Worm (Caenorhabditis elegans): ENCODE measurements around the gene nhr-128.
"Not testable (repeated sequence)": the region's sequence is repeated elsewhere in the genome, so short reads cannot be mapped to it uniquely, and the experiment has no call there.

nhr-128 gene

DNA sequence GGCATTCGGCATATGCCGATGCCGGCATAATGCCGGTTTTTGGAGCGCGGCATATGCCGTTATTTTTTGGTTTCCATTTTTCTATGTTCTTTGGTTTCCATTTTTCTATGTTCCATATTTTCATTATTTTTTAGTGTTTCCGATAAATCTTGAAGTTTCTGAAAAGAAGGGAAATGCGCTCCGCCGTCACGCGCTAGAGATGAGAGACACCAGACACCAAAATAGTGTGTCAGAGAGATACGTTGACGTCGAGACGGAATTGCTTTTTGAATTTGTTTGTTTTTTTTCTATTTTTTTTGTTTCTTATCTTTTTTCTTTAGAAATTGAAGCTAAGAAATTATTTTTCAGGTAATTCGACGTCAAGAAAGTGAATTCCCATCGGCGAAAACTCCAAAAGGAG lies 33.3 kb downstream of the nhr-128 start, which contains the start of gene F41B5.1:
Gene F41B5.1 (plus strand): TSS at position 343 of the 400 bp plus-strand sequence.
- TF ChIP-seq hmbx-1 (tag; optimal IDR thresholded peaks at IDR 0.05); pes-1 (GFP tag; IDR thresholded peaks at IDR 0.05); flt-1 (GFP tag; IDR thresholded peaks at IDR 0.05): not testable (repeated sequence)

DNA sequence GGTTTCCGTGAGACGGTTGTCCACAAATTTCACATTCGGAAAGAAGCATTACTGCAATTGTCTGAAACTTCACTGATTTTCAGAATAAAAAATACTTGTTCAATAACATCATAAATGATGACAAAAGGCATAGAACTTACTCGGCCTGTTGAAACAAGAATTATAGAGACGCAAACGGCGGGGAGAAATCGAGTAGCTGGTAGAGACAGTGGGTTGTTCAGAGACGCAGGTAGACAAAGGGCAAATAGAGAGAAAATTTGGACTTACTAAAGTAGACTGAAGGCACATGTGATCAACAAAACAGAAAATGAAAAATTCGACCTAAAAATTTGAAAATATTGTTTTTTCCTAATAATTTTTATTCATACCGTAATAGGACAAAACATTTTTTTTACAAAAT lies 37.9 kb downstream of the nhr-128 start, which contains the start of gene nhr-182:
Gene nhr-182 (minus strand): TSS at position 178 of the 400 bp plus-strand sequence.
- no peak for TF ChIP-seq hnd-1 (tag; optimal IDR thresholded peaks at IDR 0.05)
- TF ChIP-seq scrt-1 (GFP tag; IDR thresholded peaks at IDR 0.05) = no peak
- TF ChIP-seq F13C5.2 (tag; optimal IDR thresholded peaks at IDR 0.05) = no peak
- no peak for TF ChIP-seq B0310.2 (tag; optimal IDR thresholded peaks at IDR 0.05)
- no peak for TF ChIP-seq flt-1 (GFP tag; IDR thresholded peaks at IDR 0.05)
- no peak for TF ChIP-seq aly-1 (tag; optimal IDR thresholded peaks at IDR 0.05)

- TF ChIP-seq tra-4 (tag; optimal IDR thresholded peaks at IDR 0.05) (no peak), scrt-1 (GFP tag; IDR thresholded peaks at IDR 0.05) (no peak), pes-1 (GFP tag; IDR thresholded peaks at IDR 0.05) (no peak), ceh-36 (tag; optimal IDR thresholded peaks at IDR 0.05) (no peak), aly-1 (tag; optimal IDR thresholded peaks at IDR 0.05) (no peak), ets-7 (tag; optimal IDR thresholded peaks at IDR 0.05) (no peak), flt-1 (GFP tag; IDR thresholded peaks at IDR 0.05) (no peak)
Measured at ce11 chrV:2260660-2261059, 38.8 kb downstream of the nhr-128 start, which contains the start of gene F41B5.12. TSS of gene F41B5.12 (plus strand) at chrV:2260960.

ce11 chrV:2264455-2264854 lies 42.6 kb downstream of the nhr-128 start, which contains the start of gene nhr-183:
TSS of gene nhr-183 (minus strand) at chrV:2264634.
- no peak for TF ChIP-seq B0310.2 (tag; optimal IDR thresholded peaks at IDR 0.05)
- TF ChIP-seq tbx-11 (GFP tag; IDR thresholded peaks at IDR 0.05) = no peak
- no peak for TF ChIP-seq hmbx-1 (tag; optimal IDR thresholded peaks at IDR 0.05)
- TF ChIP-seq pes-1 (GFP tag; IDR thresholded peaks at IDR 0.05) = no peak
- TF ChIP-seq scrt-1 (GFP tag; IDR thresholded peaks at IDR 0.05) = no peak
- no peak for TF ChIP-seq ceh-36 (tag; optimal IDR thresholded peaks at IDR 0.05)
- TF ChIP-seq F13C5.2 (tag; optimal IDR thresholded peaks at IDR 0.05) = no peak
- TF ChIP-seq hmg-4 (GFP tag; optimal IDR thresholded peaks at IDR 0.05) = no peak
- no peak for TF ChIP-seq ceh-13 (GFP tag; optimal IDR thresholded peaks at IDR 0.05)
- TF ChIP-seq ets-7 (tag; optimal IDR thresholded peaks at IDR 0.05) = no peak
- no peak for TF ChIP-seq ama-1 (optimal IDR thresholded peaks at IDR 0.05)
- TF ChIP-seq sea-1 (GFP tag; conservative IDR thresholded peaks at IDR 0.05) = no peak
- no peak for TF ChIP-seq aly-1 (tag; optimal IDR thresholded peaks at IDR 0.05)
- TF ChIP-seq tra-4 (tag; optimal IDR thresholded peaks at IDR 0.05) = no peak

- TF ChIP-seq tbx-37 (GFP tag; conservative IDR thresholded peaks at IDR 0.05) = no peak
- no peak for TF ChIP-seq tbx-11 (GFP tag; IDR thresholded peaks at IDR 0.05)
Measured at ce11 chrV:2264925-2265324, 43.1 kb downstream of the nhr-128 start.

DNA sequence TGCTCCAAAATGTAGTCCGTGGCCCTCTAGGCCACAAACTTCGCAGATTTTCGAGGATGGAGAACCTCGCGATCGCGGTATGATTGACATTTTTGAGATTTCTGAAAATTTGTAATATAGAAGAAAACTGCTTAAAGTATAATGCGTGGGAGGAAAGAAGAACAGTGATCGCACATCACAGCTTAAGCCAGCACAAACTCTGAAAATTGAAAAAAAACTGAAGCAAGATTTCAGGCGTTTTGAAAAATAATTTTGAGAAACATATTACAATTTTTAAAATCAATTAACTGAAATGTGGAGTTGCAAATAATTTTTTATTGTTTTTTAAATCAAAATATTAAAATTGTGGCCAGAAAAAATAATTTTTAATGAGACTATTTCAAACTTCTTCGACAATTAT lies 45.1 kb downstream of the nhr-128 start, which contains the start of gene nhr-275:
Gene nhr-275 (minus strand): TSS at position 101 of the 400 bp plus-strand sequence.
- TF ChIP-seq pes-1 (GFP tag; IDR thresholded peaks at IDR 0.05) (no peak), hnd-1 (tag; optimal IDR thresholded peaks at IDR 0.05) (no peak), F13C5.2 (tag; optimal IDR thresholded peaks at IDR 0.05) (no peak), hmg-4 (GFP tag; optimal IDR thresholded peaks at IDR 0.05) (no peak), ama-1 (optimal IDR thresholded peaks at IDR 0.05) (no peak), tra-4 (tag; optimal IDR thresholded peaks at IDR 0.05) (no peak), ceh-13 (GFP tag; optimal IDR thresholded peaks at IDR 0.05) (no peak), B0310.2 (tag; optimal IDR thresholded peaks at IDR 0.05) (no peak), scrt-1 (GFP tag; IDR thresholded peaks at IDR 0.05) (no peak), hmbx-1 (tag; optimal IDR thresholded peaks at IDR 0.05) (no peak), aly-1 (tag; optimal IDR thresholded peaks at IDR 0.05) (no peak)

DNA sequence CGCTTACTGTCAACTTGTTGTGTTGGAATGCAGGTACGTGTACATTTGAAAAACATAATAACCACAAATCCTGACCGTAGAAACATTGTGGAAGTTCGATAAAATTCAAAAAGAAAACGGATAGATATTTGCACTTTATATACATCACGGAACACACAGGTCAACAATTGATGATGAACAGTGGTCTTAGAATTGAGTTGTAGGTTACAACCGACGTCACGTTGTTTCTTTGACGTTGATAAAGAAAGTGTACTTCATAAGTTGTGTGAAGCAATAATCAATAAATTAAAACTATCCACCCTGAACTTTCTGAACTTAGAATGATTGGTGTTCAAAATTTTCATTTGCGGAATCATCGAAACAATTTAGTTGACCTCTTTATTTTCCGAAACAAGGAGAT lies 49.9 kb downstream of the nhr-128 start, which contains the start of gene Y5H2A.1:
Gene Y5H2A.1 (minus strand): TSS at position 101 of the 400 bp plus-strand sequence.
- TF ChIP-seq flt-1 (GFP tag; IDR thresholded peaks at IDR 0.05) (no peak), ceh-36 (tag; optimal IDR thresholded peaks at IDR 0.05) (no peak)

- no peak for TF ChIP-seq ets-7 (tag; optimal IDR thresholded peaks at IDR 0.05)
- no peak for TF ChIP-seq tbx-37 (GFP tag; conservative IDR thresholded peaks at IDR 0.05)
- TF ChIP-seq hmg-4 (GFP tag; optimal IDR thresholded peaks at IDR 0.05) = no peak
- TF ChIP-seq hnd-1 (tag; optimal IDR thresholded peaks at IDR 0.05) = no peak
- no peak for TF ChIP-seq aly-1 (tag; optimal IDR thresholded peaks at IDR 0.05)
- TF ChIP-seq ceh-36 (tag; optimal IDR thresholded peaks at IDR 0.05) = no peak
Measured at ce11 chrV:2274253-2274892, 52.5 kb downstream of the nhr-128 start, which contains the start of the genes Y5H2A.4 and abu-4. TSS of gene Y5H2A.4 (minus strand) at chrV:2274353. TSS of gene abu-4 (plus strand) at chrV:2274842.

All from whole organism, early embryonic.